Worm (Caenorhabditis elegans): ENCODE measurements around the gene C06E1.11.

DNA sequence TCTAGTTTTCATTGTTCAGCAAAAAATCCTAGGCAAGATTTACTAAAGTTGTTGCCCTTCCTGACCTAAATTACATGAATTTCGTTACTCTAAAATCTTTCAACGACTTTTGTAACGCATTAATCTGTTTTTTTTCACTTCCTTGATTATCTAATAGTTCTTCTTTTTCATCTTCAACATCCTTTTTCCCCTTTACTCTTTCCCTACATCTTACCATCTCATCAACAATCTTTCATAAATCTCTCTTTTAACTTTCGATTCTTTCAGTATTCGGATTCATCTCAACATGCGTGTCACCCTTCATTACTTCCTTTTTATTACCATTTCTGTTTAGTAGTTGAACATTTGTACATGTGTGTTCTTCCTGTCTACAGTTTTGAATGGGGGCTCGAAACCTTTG is 42.6 kb downstream of the C06E1.11 start:
- no peak for TF ChIP-seq W03F9.2 (tag; optimal IDR thresholded peaks at IDR 0.05)
- TF ChIP-seq dao-5 (tag; optimal IDR thresholded peaks at IDR 0.05) = no peak
